Worm (Caenorhabditis elegans) whole organism, L1 larva: ENCODE results near the gene T23F6.2.

ENCODE experiments used
- C04F5.9 ChIP-seq: sonication (generic microtip); optimal IDR thresholded peaks from 2 replicates; lab custom pipeline; 2016; ENCODE audit warnings: missing genetic modification characterization, missing compliant biosample characterization
- F16B12.6 ChIP-seq: fragments of 150-350 bp; optimal IDR thresholded peaks from 2 replicates; lab custom pipeline; 2014; ENCODE audit warnings: missing biosample characterization, missing genetic modification characterization
- alr-1 ChIP-seq: fragments of 200-800 bp; sonication (Bioruptor generic); optimal IDR thresholded peaks from 2 replicates; lab custom pipeline; 2018; ENCODE audit warnings: borderline replicate concordance, mild to moderate bottlenecking, missing genetic modification characterization, missing compliant biosample characterization
- aly-2 ChIP-seq: fragments of 150-350 bp; optimal IDR thresholded peaks from 2 replicates; lab custom pipeline; 2014; ENCODE audit warnings: missing biosample characterization, missing genetic modification characterization
- ama-1 ChIP-seq: fragments of 150-350 bp; optimal IDR thresholded peaks from 2 replicates; lab custom pipeline; 2014
- blmp-1 ChIP-seq: fragments of 150-350 bp; optimal IDR thresholded peaks from 2 replicates; lab custom pipeline; 2014; ENCODE audit warnings: missing biosample characterization, missing genetic modification characterization
- ceh-90 ChIP-seq: sonication (generic microtip); optimal IDR thresholded peaks from 2 replicates; lab custom pipeline; 2016; ENCODE audit warnings: missing genetic modification characterization, missing compliant biosample characterization
- dpl-1 ChIP-seq, 3 experiments: fragments of 150-350 bp in 2 of 3; sonication (generic microtip) in 1 of 3; optimal IDR thresholded peaks; 2 replicates each; lab custom pipeline; 2014 to 2017; ENCODE audit warnings: missing biosample characterization in 3 of 3, missing genetic modification characterization in 3 of 3, missing genetic modification reagents in 3 of 3
- dsc-1 ChIP-seq: sonication (generic microtip); optimal IDR thresholded peaks from 2 replicates; lab custom pipeline; 2016; ENCODE audit warnings: mild to moderate bottlenecking, missing genetic modification characterization, missing compliant biosample characterization
- efl-1 ChIP-seq, 4 experiments: fragments of 150-350 bp; optimal IDR thresholded peaks in 3 of 4; peaks in 1 of 4; 1 replicate in 1 of 4; 2 replicates in 3 of 4; lab custom pipeline; 2014; ENCODE audit warnings: missing biosample characterization in 2 of 4, missing genetic modification characterization in 2 of 4, missing genetic modification reagents in 2 of 4
- egl-13 ChIP-seq: sonication (generic microtip); optimal IDR thresholded peaks from 2 replicates; lab custom pipeline; 2016; ENCODE audit warnings: missing genotype, missing genetic modification reagents, missing genetic modification characterization, missing compliant biosample characterization
- egl-27 ChIP-seq, 2 experiments: fragments of 150-350 bp in 1 of 2; sonication (generic microtip); optimal IDR thresholded peaks; 3 replicates each; lab custom pipeline; 2017 to 2018; ENCODE audit warnings: missing biosample characterization in 2 of 2, missing genetic modification characterization in 2 of 2, missing genetic modification reagents in 2 of 2
- elt-2 ChIP-seq: sonication (generic microtip); optimal IDR thresholded peaks from 2 replicates; lab custom pipeline; 2016; ENCODE audit warnings: missing genetic modification characterization, mild to moderate bottlenecking, inconsistent platforms, missing compliant biosample characterization, missing genetic modification reagents
- elt-3 ChIP-seq, 6 experiments: fragments of 150-350 bp in 1 of 6; sonication (generic microtip); optimal IDR thresholded peaks; 2 replicates each; lab custom pipeline; 2017 to 2018; ENCODE audit warnings: missing biosample characterization in 6 of 6, missing genetic modification characterization in 6 of 6, inconsistent platforms in 1 of 6
- ets-5 ChIP-seq: fragments of 200-800 bp; sonication (Bioruptor generic); IDR thresholded peaks from 2 replicates; pipeline ENCODE4 v1.3.6; 2022; ENCODE audit warnings: missing genetic modification characterization, missing compliant biosample characterization
- fkh-10 ChIP-seq: sonication (generic microtip); optimal IDR thresholded peaks from 2 replicates; lab custom pipeline; 2017; ENCODE audit warnings: missing biosample characterization, missing genetic modification reagents, missing genetic modification characterization
- fkh-4 ChIP-seq: sonication (generic microtip); optimal IDR thresholded peaks from 2 replicates; lab custom pipeline; 2016; ENCODE audit warnings: missing compliant biosample characterization, missing genetic modification characterization, borderline replicate concordance
- fkh-8 ChIP-seq: sonication (generic microtip); optimal IDR thresholded peaks from 2 replicates; lab custom pipeline; 2016; ENCODE audit warnings: mild to moderate bottlenecking, missing genetic modification characterization, missing compliant biosample characterization
- grh-1 ChIP-seq: fragments of 200-800 bp; sonication (Bioruptor generic); IDR thresholded peaks from 2 replicates; pipeline ENCODE4 v1.3.6; 2022; ENCODE audit warnings: missing genetic modification reagents, missing genetic modification characterization, missing compliant biosample characterization
- hlh-17 ChIP-seq: fragments of 200-800 bp; sonication (Bioruptor generic); optimal IDR thresholded peaks from 2 replicates; lab custom pipeline; 2018; ENCODE audit warnings: missing genetic modification characterization, mild to moderate bottlenecking, missing compliant biosample characterization, moderate library complexity, borderline replicate concordance
- hpl-2 ChIP-seq: fragments of 150-350 bp; optimal IDR thresholded peaks from 2 replicates; lab custom pipeline; 2014; ENCODE audit warnings: missing biosample characterization, missing genetic modification reagents, missing genetic modification characterization
- isw-1 ChIP-seq: fragments of 200-800 bp; sonication (Bioruptor generic); IDR thresholded peaks from 2 replicates; pipeline ENCODE4 v1.3.6; 2022; ENCODE audit warnings: missing genetic modification characterization, missing compliant biosample characterization
- lin-13 ChIP-seq: fragments of 150-350 bp; optimal IDR thresholded peaks from 2 replicates; lab custom pipeline; 2014; ENCODE audit warnings: missing biosample characterization, missing genetic modification reagents, missing genetic modification characterization
- lin-15B ChIP-seq: fragments of 150-350 bp; sonication (generic microtip); optimal IDR thresholded peaks from 3 replicates; lab custom pipeline; 2014; ENCODE audit warnings: missing biosample characterization, missing genetic modification characterization
- lin-39 ChIP-seq: fragments of 150-350 bp; optimal IDR thresholded peaks from 2 replicates; lab custom pipeline; 2014; ENCODE audit warnings: missing biosample characterization, missing genetic modification reagents, missing genetic modification characterization
- lsy-2 ChIP-seq, 2 experiments: fragments of 150-350 bp; optimal IDR thresholded peaks; 2 replicates each; lab custom pipeline; 2014; ENCODE audit warnings: missing biosample characterization in 2 of 2, missing genetic modification characterization in 2 of 2
- mef-2 ChIP-seq: fragments of 150-350 bp; optimal IDR thresholded peaks from 2 replicates; lab custom pipeline; 2014; ENCODE audit warnings: missing biosample characterization, missing genetic modification characterization
- nhr-12 ChIP-seq: sonication (generic microtip); optimal IDR thresholded peaks from 2 replicates; lab custom pipeline; 2017; ENCODE audit warnings: missing biosample characterization, missing genetic modification characterization
- nhr-19 ChIP-seq: fragments of 200-800 bp; sonication (Bioruptor generic); conservative IDR thresholded peaks from 2 replicates; pipeline ENCODE4 v1.3.6; 2022; ENCODE audit warnings: missing genetic modification characterization, missing compliant biosample characterization
- nhr-20 ChIP-seq: sonication (generic microtip); optimal IDR thresholded peaks from 2 replicates; lab custom pipeline; 2016; ENCODE audit warnings: mild to moderate bottlenecking, missing genetic modification characterization, missing compliant biosample characterization
- nhr-237 ChIP-seq: fragments of 150-350 bp; optimal IDR thresholded peaks from 2 replicates; lab custom pipeline; 2014; ENCODE audit warnings: missing biosample characterization, missing genetic modification characterization
- nhr-84 ChIP-seq: sonication (generic microtip); optimal IDR thresholded peaks from 2 replicates; lab custom pipeline; 2017; ENCODE audit warnings: missing biosample characterization, missing genetic modification characterization
- nhr-85 ChIP-seq: sonication (generic microtip); peaks from one replicate; lab custom pipeline; 2016; ENCODE audit warnings: missing genetic modification characterization, inconsistent platforms, missing compliant biosample characterization
- nhr-90 ChIP-seq: sonication (generic microtip); optimal IDR thresholded peaks from 2 replicates; lab custom pipeline; 2016; ENCODE audit warnings: mild to moderate bottlenecking, missing genetic modification characterization, missing compliant biosample characterization; ENCODE audit not compliant: poor library complexity
- pax-3 ChIP-seq: fragments of 200-800 bp; sonication (Bioruptor generic); optimal IDR thresholded peaks from 2 replicates; lab custom pipeline; 2018; ENCODE audit warnings: mild to moderate bottlenecking, missing genetic modification characterization, moderate library complexity, missing compliant biosample characterization
- rnt-1 ChIP-seq: sonication (generic microtip); optimal IDR thresholded peaks from 2 replicates; lab custom pipeline; 2016; ENCODE audit warnings: mild to moderate bottlenecking, missing genetic modification characterization, moderate library complexity, missing compliant biosample characterization
- sptf-1 ChIP-seq: fragments of 150-350 bp; optimal IDR thresholded peaks from 2 replicates; lab custom pipeline; 2014; ENCODE audit warnings: missing biosample characterization, missing genetic modification characterization
- sup-37 ChIP-seq: fragments of 200-800 bp; sonication (Bioruptor generic); optimal IDR thresholded peaks from 2 replicates; lab custom pipeline; 2018; ENCODE audit warnings: mild to moderate bottlenecking, missing genetic modification characterization, missing compliant biosample characterization
- swsn-7 ChIP-seq: sonication (generic microtip); optimal IDR thresholded peaks from 2 replicates; lab custom pipeline; 2016; ENCODE audit warnings: missing genetic modification characterization, missing compliant biosample characterization
- tlp-1 ChIP-seq: fragments of 150-350 bp; optimal IDR thresholded peaks from 2 replicates; lab custom pipeline; 2014; ENCODE audit warnings: missing biosample characterization, missing genetic modification characterization
- unc-130 ChIP-seq: fragments of 150-350 bp; optimal IDR thresholded peaks from 2 replicates; lab custom pipeline; 2017; ENCODE audit warnings: missing biosample characterization, missing genetic modification characterization, inconsistent platforms
- unc-86 ChIP-seq: sonication (generic microtip); optimal IDR thresholded peaks from 2 replicates; lab custom pipeline; 2016; ENCODE audit warnings: missing genetic modification characterization, missing compliant biosample characterization
- unc-98 ChIP-seq: fragments of 200-800 bp; sonication (Bioruptor generic); IDR thresholded peaks from 2 replicates; pipeline ENCODE4 v1.3.6; 2022; ENCODE audit warnings: missing genetic modification characterization, missing compliant biosample characterization
- vab-15 ChIP-seq: sonication (generic microtip); optimal IDR thresholded peaks from 2 replicates; lab custom pipeline; 2017; ENCODE audit warnings: missing genotype, mild to moderate bottlenecking, missing genetic modification characterization, missing compliant biosample characterization
- zip-4 ChIP-seq: fragments of 200-800 bp; sonication (Bioruptor generic); optimal IDR thresholded peaks from 2 replicates; lab custom pipeline; 2018; ENCODE audit warnings: mild to moderate bottlenecking, missing genetic modification characterization, moderate library complexity, missing compliant biosample characterization
- ztf-4 ChIP-seq: fragments of 150-350 bp; optimal IDR thresholded peaks from 2 replicates; lab custom pipeline; 2014; ENCODE audit warnings: missing biosample characterization, missing genetic modification characterization

T23F6.2 gene

DNA sequence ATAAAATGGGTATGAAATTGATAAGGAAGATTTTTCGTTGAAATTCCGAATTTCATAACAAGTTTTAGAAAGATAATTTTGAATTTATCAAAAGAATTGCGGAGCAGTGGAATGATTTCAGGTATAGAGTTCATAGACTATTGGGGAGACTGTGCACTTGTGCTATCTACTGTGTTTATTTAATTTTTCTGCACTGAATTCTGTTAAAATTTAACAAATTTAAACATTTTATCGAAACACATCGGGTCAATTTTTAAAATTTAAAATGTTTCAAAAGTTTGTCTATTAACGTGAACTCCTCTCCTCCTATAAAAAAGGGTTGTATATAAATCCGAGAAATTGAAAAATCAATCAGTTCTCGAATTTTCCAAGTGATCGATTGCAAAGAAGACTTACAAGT is 3.6 kb upstream of the T23F6.2 start, which contains the start of gene C27D8.1:
C27D8.1 (plus strand) TSS at position 301 of the 400 bp plus-strand sequence.
- TF ChIP-seq pax-3 (tag; lab: Kevin White, UChicago): no peak
- no peak for TF ChIP-seq hpl-2 (GFP tag; lab: Kevin White, UChicago)
- no peak for TF ChIP-seq fkh-4
- TF ChIP-seq lin-15B: no peak
- no peak for TF ChIP-seq nhr-12 (tag; lab: Kevin White, UChicago)
- no peak for TF ChIP-seq unc-130
- no peak for TF ChIP-seq nhr-90
- no peak for TF ChIP-seq alr-1 (tag; lab: Kevin White, UChicago)
- no peak for TF ChIP-seq egl-27 (tag; optimal IDR thresholded peaks at IDR 0.05; lab: Kevin White, UChicago)
- TF ChIP-seq elt-2 (tag; lab: Kevin White, UChicago): no peak
- TF ChIP-seq hlh-17: no peak
- TF ChIP-seq unc-98: no peak
- TF ChIP-seq egl-13 (tag; lab: Kevin White, UChicago): no peak
- TF ChIP-seq ets-5 (GFP tag; lab: Robert Waterston, UW): no peak
- no peak for TF ChIP-seq zip-4 (GFP tag; lab: Kevin White, UChicago)

- no peak for TF ChIP-seq rnt-1
- no peak for TF ChIP-seq efl-1 (optimal IDR thresholded peaks at IDR 0.05; lab: Kevin White, UChicago)
- TF ChIP-seq efl-1 (GFP tag; optimal IDR thresholded peaks at IDR 0.05 in 1 of 2; lab: Kevin White, UChicago): peak in 1 of 2 experiments; percentile 7
- TF ChIP-seq nhr-85: peak; percentile 41
- TF ChIP-seq dsc-1 (tag; lab: Kevin White, UChicago): no peak
- TF ChIP-seq blmp-1 (tag; lab: Kevin White, UChicago): no peak
Measured at ce11 chrIV:12719664-12720063, 1.5 kb upstream of the T23F6.2 start, which contains the start of gene idpp-7. TSS of gene idpp-7 (plus strand) at chrIV:12719964.

ce11 chrIV:12724641-12725040 is 3.5 kb downstream of the T23F6.2 start, which contains the start of the genes T23F6.3 and rbd-1:
TSS of gene T23F6.3 (minus strand) at chrIV:12724760.
TSS of gene rbd-1 (plus strand) at chrIV:12724986.
- TF ChIP-seq lin-39 (peak; percentile 79), mef-2 (tag; lab: Kevin White, UChicago) (peak; percentile 44), efl-1 (optimal IDR thresholded peaks at IDR 0.05; lab: Kevin White, UChicago) (peak; percentile 100), efl-1 (GFP tag; optimal IDR thresholded peaks at IDR 0.05 in 1 of 2; lab: Kevin White, UChicago) (peak; percentile 100), ztf-4 (tag; lab: Kevin White, UChicago) (peak; percentile 75), nhr-84 (tag; lab: Kevin White, UChicago) (no peak), C04F5.9 (tag; lab: Kevin White, UChicago) (peak; percentile 82), ets-5 (GFP tag; lab: Robert Waterston, UW) (no peak), vab-15 (tag; lab: Kevin White, UChicago) (peak; percentile 66), isw-1 (GFP tag; lab: Robert Waterston, UW) (peak; percentile 87), pax-3 (tag; lab: Kevin White, UChicago) (peak; percentile 86), dpl-1 (GFP tag; optimal IDR thresholded peaks at IDR 0.05; lab: Kevin White, UChicago) (peak; percentile 100), elt-3 (tag; optimal IDR thresholded peaks at IDR 0.05; lab: Kevin White, UChicago) (peak in 3 of 6 experiments; percentile 66 to 86 (median 79)), F16B12.6 (tag; lab: Kevin White, UChicago) (peak; percentile 63), blmp-1 (tag; lab: Kevin White, UChicago) (peak; percentile 86), lin-13 (GFP tag; lab: Kevin White, UChicago) (peak; percentile 82), tlp-1 (tag; lab: Kevin White, UChicago) (no peak), egl-13 (tag; lab: Kevin White, UChicago) (peak; percentile 84), sptf-1 (tag; lab: Kevin White, UChicago) (no peak), fkh-4 (peak; percentile 81), zip-4 (GFP tag; lab: Kevin White, UChicago) (peak; percentile 68), grh-1 (GFP tag; lab: Robert Waterston, UW) (peak; percentile 76), hpl-2 (GFP tag; lab: Kevin White, UChicago) (peak; percentile 84), sup-37 (GFP tag; lab: Kevin White, UChicago) (peak; percentile 13), nhr-19 (GFP tag; lab: Robert Waterston, UW) (peak; percentile 93), swsn-7 (peak; percentile 92), rnt-1 (peak; percentile 98), ama-1 (lab: Kevin White, UChicago) (no peak), hlh-17 (no peak), unc-86 (tag; lab: Kevin White, UChicago) (peak; percentile 89), aly-2 (tag; lab: Kevin White, UChicago) (peak; percentile 90), nhr-237 (tag; lab: Kevin White, UChicago) (peak; percentile 87), fkh-10 (GFP tag; lab: Kevin White, UChicago) (peak; percentile 52), nhr-20 (tag; lab: Kevin White, UChicago) (peak; percentile 95), fkh-8 (tag; lab: Kevin White, UChicago) (peak; percentile 78), nhr-90 (peak; percentile 96), lsy-2 (tag; optimal IDR thresholded peaks at IDR 0.05; lab: Kevin White, UChicago) (peak; percentile 93 to 94), dsc-1 (tag; lab: Kevin White, UChicago) (peak; percentile 92), alr-1 (tag; lab: Kevin White, UChicago) (no peak), ceh-90 (peak; percentile 65)
